Fruit fly (Drosophila melanogaster) whole organism, embryonic: Measurements from ENCODE around the gene CG42340.

Experiments used
- CG14667 ChIP-seq: fragments of 200-800 bp; sonication (Bioruptor generic); IDR thresholded peaks from 2 replicates; pipeline ENCODE4 v1.3.6; 2022; ENCODE audit warnings: missing biosample characterization, missing genetic modification characterization
- CG18011 ChIP-seq: fragments of 200-800 bp; sonication (Bioruptor generic); optimal IDR thresholded peaks from 2 replicates; lab custom pipeline; 2017; ENCODE audit warnings: missing biosample characterization, missing genetic modification characterization, mild to moderate bottlenecking, moderate library complexity, missing genotype
- CG2889 ChIP-seq: fragments of 200-800 bp; sonication (Bioruptor generic); IDR thresholded peaks from 3 replicates; pipeline ENCODE4 v1.3.6; 2022; ENCODE audit warnings: missing biosample characterization, missing genetic modification characterization
- CG3847 ChIP-seq: fragments of 200-800 bp; sonication (Bioruptor generic); IDR thresholded peaks from 2 replicates; pipeline ENCODE4 v1.3.6; 2022; ENCODE audit warnings: missing biosample characterization, missing genetic modification characterization
- CTCF ChIP-seq: fragments of 200-800 bp; sonication (Bioruptor generic); optimal IDR thresholded peaks from 2 replicates; lab custom pipeline; 2017; ENCODE audit warnings: missing biosample characterization, mild to moderate bottlenecking, missing genetic modification characterization, moderate library complexity
- HmgD ChIP-seq: fragments of 200-800 bp; sonication (Bioruptor generic); optimal IDR thresholded peaks from 3 replicates; lab custom pipeline; 2016; ENCODE audit warnings: missing biosample characterization, missing genetic modification characterization
- Hmr ChIP-seq: fragments of 200-800 bp; sonication (Bioruptor generic); optimal IDR thresholded peaks from 3 replicates; lab custom pipeline; 2017; ENCODE audit warnings: mild to moderate bottlenecking, missing biosample characterization, missing genetic modification reagents, missing genetic modification characterization
- corto ChIP-seq: fragments of 200-800 bp; sonication (Bioruptor generic); optimal IDR thresholded peaks from 2 replicates; lab custom pipeline; 2016; ENCODE audit warnings: missing biosample characterization, mild to moderate bottlenecking, missing genetic modification characterization, moderate library complexity
- tap ChIP-seq: fragments of 200-800 bp; optimal IDR thresholded peaks from 3 replicates; lab custom pipeline; 2019; ENCODE audit warnings: missing biosample characterization, mild to moderate bottlenecking, missing genetic modification characterization, moderate library complexity

- TF ChIP-seq CG14667 (GFP tag; lab: Robert Waterston, UW) (no peak), Hmr (no peak), HmgD (GFP tag; lab: Kevin White, UChicago) (no peak), tap (tag; lab: Kevin White, UChicago) (no peak), CG18011 (GFP tag; lab: Kevin White, UChicago) (no peak), CG2889 (GFP tag; lab: Robert Waterston, UW) (no peak), corto (GFP tag; lab: Kevin White, UChicago) (no peak), CG3847 (GFP tag; lab: Robert Waterston, UW) (no peak), CTCF (GFP tag; lab: Kevin White, UChicago) (peak; percentile 79)
Measured at dm6 chrX:6541277-6541676, 17.2 kb upstream of the CG42340 start.
